Worm (Caenorhabditis elegans): ENCODE data around the gene ess-2.

The ess-2 gene

DNA sequence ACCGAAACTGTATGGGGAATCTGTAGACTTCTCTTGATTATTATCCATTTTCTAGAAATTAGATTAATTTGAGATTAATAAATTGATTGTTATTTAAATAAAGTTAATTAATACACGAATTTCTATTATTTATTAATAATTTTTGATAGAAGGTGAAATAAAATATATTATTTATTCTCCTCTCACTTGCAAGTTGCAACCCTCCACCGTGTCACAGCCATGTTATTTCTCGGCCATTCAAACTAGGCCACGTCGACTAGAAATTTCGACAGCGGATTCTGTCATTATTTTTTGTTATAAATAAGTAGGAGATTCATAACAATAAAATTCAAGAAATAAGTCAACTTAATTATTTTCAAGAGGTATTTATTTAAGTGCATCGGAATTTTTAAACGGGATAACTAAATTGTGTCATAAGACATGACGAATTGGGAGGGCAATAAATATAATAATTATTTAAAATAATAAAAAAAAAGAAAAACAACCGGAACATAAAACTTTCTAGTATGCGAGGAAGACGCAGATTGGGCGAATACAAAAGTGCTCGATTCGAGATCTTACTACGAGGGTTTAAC is 46.5 kb downstream of the ess-2 start, which contains the start of gene ufbp-1:
TSS of gene ufbp-1 (minus strand) at position 51 of the 575 bp plus-strand sequence.
- TF ChIP-seq nhr-111 (GFP tag; optimal IDR thresholded peaks at IDR 0.05) (peak; percentile 34), mep-1 (tag; optimal IDR thresholded peaks at IDR 0.05) (peak; percentile 96), unc-39 (tag; optimal IDR thresholded peaks at IDR 0.05) (no peak), F49E8.2 (tag; optimal IDR thresholded peaks at IDR 0.05; ENCODE audit: borderline replicate concordance) (peak; percentile 62), lin-39 (tag; optimal IDR thresholded peaks at IDR 0.05) (no peak), ceh-28 (tag; optimal IDR thresholded peaks at IDR 0.05) (no peak), lin-29 (GFP tag; IDR thresholded peaks at IDR 0.05) (peak; percentile 41; the same call in 1 of the 2 replicates), unc-130 (GFP tag; optimal IDR thresholded peaks at IDR 0.05) (peak; percentile 58), ceh-44 (GFP tag; IDR thresholded peaks at IDR 0.05) (peak; percentile 14; the same call in 1 of the 2 replicates), nhr-76 (tag; optimal IDR thresholded peaks at IDR 0.05) (no peak), dmd-9 (GFP tag; IDR thresholded peaks at IDR 0.05) (peak; percentile 18; the same call in 1 of the 2 replicates), ama-1 (optimal IDR thresholded peaks at IDR 0.05) (peak; percentile 65), unc-62 (GFP tag; optimal IDR thresholded peaks at IDR 0.05 in 1 of 2) (no peak), unc-62 (tag; optimal IDR thresholded peaks at IDR 0.05) (no peak), madf-9 (GFP tag; conservative IDR thresholded peaks at IDR 0.05) (0 out of 2 replicates have a peak, but pooled peaks have one; percentile 24), F26F4.8 (GFP tag; conservative IDR thresholded peaks at IDR 0.05) (no peak), lin-1 (GFP tag; IDR thresholded peaks at IDR 0.05) (peak; percentile 90), Y105C5A.15 (GFP tag; IDR thresholded peaks at IDR 0.05) (no peak), spr-1 (tag; optimal IDR thresholded peaks at IDR 0.05) (peak; percentile 26), F37D6.2 (tag; optimal IDR thresholded peaks at IDR 0.05) (peak; percentile 8), lin-38 (GFP tag; IDR thresholded peaks at IDR 0.05) (peak; percentile 82), saeg-2 (GFP tag; IDR thresholded peaks at IDR 0.05) (peak; percentile 74), nhr-11 (tag; optimal IDR thresholded peaks at IDR 0.05) (no peak), attf-4 (tag; optimal IDR thresholded peaks at IDR 0.05) (peak; percentile 42), nhr-237 (tag; optimal IDR thresholded peaks at IDR 0.05) (no peak), nhr-41 (GFP tag; IDR thresholded peaks at IDR 0.05) (peak; percentile 78; the same call in 1 of the 2 replicates), daf-16 (GFP tag; optimal IDR thresholded peaks at IDR 0.05) (peak; percentile 49 to 61), daf-16 (tag; optimal IDR thresholded peaks at IDR 0.05) (peak; percentile 86), ces-1 (GFP tag; optimal IDR thresholded peaks at IDR 0.05) (no peak), duxl-1 (tag; optimal IDR thresholded peaks at IDR 0.05; ENCODE audit: poor library complexity) (peak; percentile 60), tra-1 (GFP tag; IDR thresholded peaks at IDR 0.05) (peak; percentile 78; the same call in 1 of the 2 replicates), R02D3.7 (tag; optimal IDR thresholded peaks at IDR 0.05) (no peak), F44E2.7 (GFP tag; IDR thresholded peaks at IDR 0.05) (no peak), hlh-30 (tag; optimal IDR thresholded peaks at IDR 0.05; ENCODE audit: insufficient read depth) (peak; percentile 34), pqm-1 (tag; optimal IDR thresholded peaks at IDR 0.05) (no peak), madf-5 (GFP tag; IDR thresholded peaks at IDR 0.05) (peak in 1 of 2 experiments; percentile 24; a peak in 2 of 4 replicates), sdz-12 (GFP tag; optimal IDR thresholded peaks at IDR 0.05) (peak; percentile 87), D1046.2 (GFP tag; IDR thresholded peaks at IDR 0.05) (no peak), gei-8 (GFP tag; optimal IDR thresholded peaks at IDR 0.05) (peak; percentile 71), mdt-29 (GFP tag; IDR thresholded peaks at IDR 0.05) (0 out of 2 replicates have a peak, but pooled peaks have one; percentile 38), nhr-102 (tag; optimal IDR thresholded peaks at IDR 0.05) (peak; percentile 68), set-16 (GFP tag; IDR thresholded peaks at IDR 0.05) (no peak), lin-13 (GFP tag; optimal IDR thresholded peaks at IDR 0.05) (peak; percentile 84), dmd-6 (GFP tag; IDR thresholded peaks at IDR 0.05) (peak; percentile 51; the same call in 1 of the 2 replicates), nhr-6 (tag; optimal IDR thresholded peaks at IDR 0.05) (peak; percentile 52), spr-3 (GFP tag; optimal IDR thresholded peaks at IDR 0.05) (peak; percentile 57), ceh-32 (tag; optimal IDR thresholded peaks at IDR 0.05; ENCODE audit: poor library complexity) (no peak), hif-1 (tag; optimal IDR thresholded peaks at IDR 0.05) (peak in 1 of 2 experiments; percentile 52), lin-15B (tag; optimal IDR thresholded peaks at IDR 0.05) (no peak), ztf-7 (tag; optimal IDR thresholded peaks at IDR 0.05) (peak; percentile 63), nhr-77 (tag; optimal IDR thresholded peaks at IDR 0.05) (no peak)
